Fruit fly (Drosophila melanogaster): ENCODE measurements around the gene CG13014.

Gene CG13014

DNA sequence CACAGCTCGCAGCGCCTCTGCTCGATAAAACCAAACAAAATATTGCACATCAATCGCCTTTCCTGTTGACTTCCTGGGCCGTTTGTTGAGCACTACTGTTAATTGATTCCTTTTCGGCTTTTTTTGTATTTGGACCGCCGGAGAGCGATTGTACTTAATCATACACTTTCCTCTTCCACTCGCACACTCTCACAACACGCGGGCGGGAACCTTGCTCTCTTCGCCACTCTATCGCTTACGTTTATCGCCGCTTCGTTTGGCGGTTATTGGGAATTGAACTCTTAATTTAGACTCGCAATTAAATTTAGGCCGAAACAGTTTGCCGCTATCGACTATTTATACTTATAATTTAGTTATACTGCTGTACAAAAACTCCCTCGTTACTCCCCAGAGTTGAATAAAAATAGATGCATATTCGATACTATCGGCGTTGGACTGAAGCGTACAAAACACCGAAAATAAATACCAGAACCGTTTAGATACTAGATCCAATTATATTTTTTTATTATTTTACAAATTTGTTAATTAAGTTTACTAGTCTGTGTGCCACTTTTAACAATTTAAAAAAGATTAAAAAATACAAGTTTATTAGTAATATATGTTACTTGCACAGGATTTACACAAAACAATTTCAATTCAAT lies 34.0 kb upstream of the CG13014 start, which contains the start of gene Arp2 (continued):
- peak; percentile 74 for TF ChIP-seq unc-4 (GFP tag; IDR thresholded peaks at IDR 0.05; ENCODE audit: partially characterized antibody)
- peak; percentile 72; the same call in 1 of the 2 replicates for TF ChIP-seq amos (GFP tag; IDR thresholded peaks at IDR 0.05; ENCODE audit: partially characterized antibody)
- TF ChIP-seq Dref (GFP tag; IDR thresholded peaks at IDR 0.05): peak; percentile 36; the same call in 1 of the 2 replicates
- TF ChIP-seq CG2712 (tag; optimal IDR thresholded peaks at IDR 0.05): peak; percentile 12
- peak; percentile 75 for TF ChIP-seq knrl (GFP tag; IDR thresholded peaks at IDR 0.05; ENCODE audit: partially characterized antibody)
- TF ChIP-seq chm (GFP tag; IDR thresholded peaks at IDR 0.05): no peak
- TF ChIP-seq CG7963 (GFP tag; IDR thresholded peaks at IDR 0.05; ENCODE audit: partially characterized antibody): peak; percentile 42; the same call in 1 of the 3 replicates
- peak; percentile 50 for TF ChIP-seq Dp (GFP tag; optimal IDR thresholded peaks at IDR 0.05)
- no peak for TF ChIP-seq CG17912 (GFP tag; optimal IDR thresholded peaks at IDR 0.05)
- TF ChIP-seq CG17186 (GFP tag; optimal IDR thresholded peaks at IDR 0.05): no peak
- TF ChIP-seq vnd (GFP tag; IDR thresholded peaks at IDR 0.05; ENCODE audit: partially characterized antibody): peak; percentile 54; the same call in 1 of the 3 replicates
- 0 out of 2 replicates have a peak, but pooled peaks have one; percentile 3 for TF ChIP-seq CG42726 (GFP tag; IDR thresholded peaks at IDR 0.05; ENCODE audit: partially characterized antibody)
- TF ChIP-seq NfI (GFP tag; optimal IDR thresholded peaks at IDR 0.05): no peak
- peak; percentile 68 for TF ChIP-seq CG13287 (GFP tag; IDR thresholded peaks at IDR 0.05; ENCODE audit: partially characterized antibody)
- peak; percentile 11 for TF ChIP-seq CG10267 (tag; optimal IDR thresholded peaks at IDR 0.05)
- TF ChIP-seq Atf6 (GFP tag; IDR thresholded peaks at IDR 0.05): no peak
- no peak for TF ChIP-seq CG8290 (GFP tag; optimal IDR thresholded peaks at IDR 0.05)
- TF ChIP-seq CG8290 (tag; optimal IDR thresholded peaks at IDR 0.05): no peak
- no peak for TF ChIP-seq CG6175 (GFP tag; IDR thresholded peaks at IDR 0.05)
- peak; percentile 72; the same call in 3 of the 4 replicates for TF ChIP-seq Dll (GFP tag; IDR thresholded peaks at IDR 0.05; ENCODE audit: partially characterized antibody)
- peak; percentile 85 for TF ChIP-seq CG2116 (GFP tag; optimal IDR thresholded peaks at IDR 0.05)
- TF ChIP-seq ci (GFP tag; IDR thresholded peaks at IDR 0.05): 0 out of 3 replicates have a peak, but pooled peaks have one; percentile 12
- TF ChIP-seq Sry-δ (GFP tag; optimal IDR thresholded peaks at IDR 0.05): peak; percentile 35
- no peak for TF ChIP-seq D (optimal IDR thresholded peaks at IDR 0.05)
- no peak for TF ChIP-seq D (GFP tag; optimal IDR thresholded peaks at IDR 0.05)
- no peak for TF ChIP-seq tll (GFP tag; optimal IDR thresholded peaks at IDR 0.05)
- peak; percentile 41 for TF ChIP-seq pzg (GFP tag; optimal IDR thresholded peaks at IDR 0.05)
- peak; percentile 3 for TF ChIP-seq D19A (tag; optimal IDR thresholded peaks at IDR 0.05)
- no peak for TF ChIP-seq Doc2 (GFP tag; IDR thresholded peaks at IDR 0.05)
- TF ChIP-seq ato (GFP tag; IDR thresholded peaks at IDR 0.05; ENCODE audit: partially characterized antibody): 0 out of 2 replicates have a peak, but pooled peaks have one; percentile 38
- TF ChIP-seq CG2875 (GFP tag; optimal IDR thresholded peaks at IDR 0.05): no peak
- TF ChIP-seq CG4617 (GFP tag; optimal IDR thresholded peaks at IDR 0.05; ENCODE audit: borderline replicate concordance): peak; percentile 2
- no peak for TF ChIP-seq Fer3 (tag; optimal IDR thresholded peaks at IDR 0.05)
- peak; percentile 15 for TF ChIP-seq stwl (tag; optimal IDR thresholded peaks at IDR 0.05)
- no peak; the same call in 1 of the 2 replicates for TF ChIP-seq E2f2 (GFP tag; IDR thresholded peaks at IDR 0.05)
- TF ChIP-seq CG12299 (tag; optimal IDR thresholded peaks at IDR 0.05): no peak
- TF ChIP-seq zfh2 (GFP tag; optimal IDR thresholded peaks at IDR 0.05): no peak
- no peak for TF ChIP-seq CG7987 (GFP tag; optimal IDR thresholded peaks at IDR 0.05)
- TF ChIP-seq Bgb (GFP tag; IDR thresholded peaks at IDR 0.05; ENCODE audit: partially characterized antibody): peak; percentile 64; the same call in 1 of the 2 replicates
- TF ChIP-seq slp2 (GFP tag; optimal IDR thresholded peaks at IDR 0.05): no peak
- peak; percentile 55; the same call in 1 of the 2 replicates for TF ChIP-seq sna (GFP tag; IDR thresholded peaks at IDR 0.05; ENCODE audit: partially characterized antibody)
- TF ChIP-seq trem (tag; optimal IDR thresholded peaks at IDR 0.05): no peak
- no peak for TF ChIP-seq fu2 (GFP tag; optimal IDR thresholded peaks at IDR 0.05)
- no peak for TF ChIP-seq H15 (GFP tag; IDR thresholded peaks at IDR 0.05)
- no peak for TF ChIP-seq nom (GFP tag; optimal IDR thresholded peaks at IDR 0.05)
- no peak for TF ChIP-seq en (GFP tag; optimal IDR thresholded peaks at IDR 0.05)
- no peak for TF ChIP-seq CG2120 (GFP tag; optimal IDR thresholded peaks at IDR 0.05)

All from whole organism, embryonic.